Worm (Caenorhabditis elegans): Measurements from ENCODE around the gene C34F11.2.

ce11 chrII:5234728-5235127 lies 22.7 kb downstream of the C34F11.2 start:
- no peak for TF ChIP-seq nhr-11 (tag; optimal IDR thresholded peaks at IDR 0.05)
- no peak for TF ChIP-seq madf-2 (tag; optimal IDR thresholded peaks at IDR 0.05)
- TF ChIP-seq dmd-4 (tag; optimal IDR thresholded peaks at IDR 0.05; ENCODE audit: borderline replicate concordance), result no peak
- no peak for TF ChIP-seq syd-9 (tag; optimal IDR thresholded peaks at IDR 0.05)
- no peak for TF ChIP-seq Y22D7AL.16 (tag; optimal IDR thresholded peaks at IDR 0.05)
- TF ChIP-seq pha-4 (tag; optimal IDR thresholded peaks at IDR 0.05), result no peak
- no peak for TF ChIP-seq ets-4 (tag; optimal IDR thresholded peaks at IDR 0.05)

Data from whole organism, late embryonic.